Worm (Caenorhabditis elegans) whole organism, late embryonic: ENCODE results near the gene nhr-163.

Source experiments
- C08G9.2 ChIP-seq: sonication (generic microtip); optimal IDR thresholded peaks from 2 replicates; lab custom pipeline; 2016; ENCODE audit warnings: mild to moderate bottlenecking, missing genetic modification characterization, moderate library complexity, missing compliant biosample characterization
- K02D7.2 ChIP-seq: sonication (generic microtip); optimal IDR thresholded peaks from 2 replicates; lab custom pipeline; 2017; ENCODE audit warnings: mild to moderate bottlenecking, missing genetic modification characterization, missing compliant biosample characterization
- T23F11.4 ChIP-seq: fragments of 200-800 bp; sonication (Bioruptor generic); optimal IDR thresholded peaks from 2 replicates; lab custom pipeline; 2018; ENCODE audit warnings: mild to moderate bottlenecking, missing genetic modification characterization, missing compliant biosample characterization
- ceh-19 ChIP-seq: fragments of 200-800 bp; sonication (Bioruptor generic); optimal IDR thresholded peaks from 2 replicates; lab custom pipeline; 2018; ENCODE audit warnings: mild to moderate bottlenecking, missing genetic modification characterization, missing compliant biosample characterization
- ceh-2 ChIP-seq: sonication (generic microtip); optimal IDR thresholded peaks from 2 replicates; lab custom pipeline; 2016; ENCODE audit warnings: missing genotype, missing genetic modification characterization, missing compliant biosample characterization
- ceh-31 ChIP-seq: sonication (generic microtip); optimal IDR thresholded peaks from 2 replicates; lab custom pipeline; 2016; ENCODE audit warnings: missing genetic modification characterization, missing compliant biosample characterization
- ceh-34 ChIP-seq: sonication (generic microtip); optimal IDR thresholded peaks from 2 replicates; lab custom pipeline; 2016; ENCODE audit warnings: mild to moderate bottlenecking, missing genetic modification characterization, missing compliant biosample characterization
- ceh-45 ChIP-seq: fragments of 200-800 bp; sonication (Bioruptor generic); IDR thresholded peaks from 2 replicates; pipeline ENCODE4 v1.3.6; 2022; ENCODE audit warnings: missing genetic modification reagents, missing genetic modification characterization, missing compliant biosample characterization
- ceh-48 ChIP-seq: sonication (generic microtip); optimal IDR thresholded peaks from 2 replicates; lab custom pipeline; 2016; ENCODE audit warnings: missing genetic modification characterization, inconsistent platforms, missing compliant biosample characterization
- ceh-6 ChIP-seq: fragments of 200-800 bp; sonication (Bioruptor generic); optimal IDR thresholded peaks from 2 replicates; lab custom pipeline; 2018; ENCODE audit warnings: mild to moderate bottlenecking, missing genetic modification characterization, missing compliant biosample characterization
- che-1 ChIP-seq: sonication (generic microtip); optimal IDR thresholded peaks from 2 replicates; lab custom pipeline; 2016; ENCODE audit warnings: mild to moderate bottlenecking, missing genetic modification characterization, missing compliant biosample characterization
- dve-1 ChIP-seq: sonication (generic microtip); optimal IDR thresholded peaks from 2 replicates; lab custom pipeline; 2017; ENCODE audit warnings: antibody characterized with exemption, mild to moderate bottlenecking, missing genetic modification characterization, missing compliant biosample characterization
- elt-2 ChIP-seq: sonication (generic microtip); optimal IDR thresholded peaks from 2 replicates; lab custom pipeline; 2016; ENCODE audit warnings: missing genetic modification reagents, missing genetic modification characterization, missing compliant biosample characterization
- eyg-1 ChIP-seq: sonication (generic microtip); optimal IDR thresholded peaks from 2 replicates; lab custom pipeline; 2016; ENCODE audit warnings: missing genotype, missing genetic modification characterization, missing compliant biosample characterization
- fax-1 ChIP-seq: sonication (generic microtip); optimal IDR thresholded peaks from 2 replicates; lab custom pipeline; 2016; ENCODE audit warnings: missing genotype, missing genetic modification characterization, missing compliant biosample characterization
- fkh-10 ChIP-seq: fragments of 150-350 bp; optimal IDR thresholded peaks from 2 replicates; lab custom pipeline; 2014; ENCODE audit warnings: missing biosample characterization, missing genetic modification reagents, missing genetic modification characterization
- fkh-6 ChIP-seq: sonication (generic microtip); optimal IDR thresholded peaks from 2 replicates; lab custom pipeline; 2016; ENCODE audit warnings: missing genetic modification characterization, missing compliant biosample characterization
- hlh-30 ChIP-seq: sonication (generic microtip); optimal IDR thresholded peaks from 2 replicates; lab custom pipeline; 2017; ENCODE audit warnings: antibody characterized with exemption, missing genetic modification characterization, missing compliant biosample characterization; ENCODE audit not compliant: insufficient read depth
- hlh-8 ChIP-seq: sonication (generic microtip); optimal IDR thresholded peaks from 2 replicates; lab custom pipeline; 2016; ENCODE audit warnings: missing genotype, missing genetic modification characterization, missing compliant biosample characterization
- nfya-1 ChIP-seq: sonication (generic microtip); optimal IDR thresholded peaks from 2 replicates; lab custom pipeline; 2017; ENCODE audit warnings: missing genetic modification characterization, mild to moderate bottlenecking, missing compliant biosample characterization, antibody characterized with exemption, moderate library complexity
- nhr-232 ChIP-seq: sonication (generic microtip); optimal IDR thresholded peaks from 2 replicates; lab custom pipeline; 2016; ENCODE audit warnings: missing genetic modification characterization, missing compliant biosample characterization
- pag-3 ChIP-seq: sonication (generic microtip); optimal IDR thresholded peaks from 2 replicates; lab custom pipeline; 2016; ENCODE audit warnings: missing compliant biosample characterization, missing genetic modification characterization, borderline replicate concordance
- pat-9 ChIP-seq: fragments of 200-800 bp; sonication (Bioruptor generic); optimal IDR thresholded peaks from 2 replicates; lab custom pipeline; 2018; ENCODE audit warnings: mild to moderate bottlenecking, missing genetic modification characterization, moderate library complexity, missing compliant biosample characterization
- pqm-1 ChIP-seq: sonication (generic microtip); optimal IDR thresholded peaks from 2 replicates; lab custom pipeline; 2016; ENCODE audit warnings: missing genetic modification characterization, missing compliant biosample characterization
- pros-1 ChIP-seq: fragments of 150-350 bp; optimal IDR thresholded peaks from 2 replicates; lab custom pipeline; 2014; ENCODE audit warnings: missing biosample characterization, missing genetic modification reagents, missing genetic modification characterization
- ref-2 ChIP-seq: sonication (generic microtip); optimal IDR thresholded peaks from 2 replicates; lab custom pipeline; 2016; ENCODE audit warnings: missing genetic modification characterization, missing compliant biosample characterization
- rnt-1 ChIP-seq: sonication (generic microtip); optimal IDR thresholded peaks from 2 replicates; lab custom pipeline; 2016; ENCODE audit warnings: missing genetic modification characterization, missing compliant biosample characterization
- sox-4 ChIP-seq: sonication (generic microtip); optimal IDR thresholded peaks from 2 replicates; lab custom pipeline; 2017; ENCODE audit warnings: mild to moderate bottlenecking, missing genetic modification characterization, inconsistent platforms, missing compliant biosample characterization
- syd-9 ChIP-seq: sonication (generic microtip); optimal IDR thresholded peaks from 2 replicates; lab custom pipeline; 2016; ENCODE audit warnings: mild to moderate bottlenecking, missing genetic modification characterization, moderate library complexity, missing compliant biosample characterization
- ttx-3 ChIP-seq: sonication (generic microtip); optimal IDR thresholded peaks from 2 replicates; lab custom pipeline; 2016; ENCODE audit warnings: missing genetic modification reagents, missing genetic modification characterization, missing compliant biosample characterization
- unc-3 ChIP-seq, 2 experiments: fragments of 200-800 bp in 1 of 2; sonication (Bioruptor generic) in 1 of 2; sonication (generic microtip) in 1 of 2; conservative IDR thresholded peaks in 1 of 2; optimal IDR thresholded peaks in 1 of 2; 2 replicates each; pipeline versions ENCODE4 v1.3.6 to Lab custom; 2016 to 2022; ENCODE audit warnings: missing compliant biosample characterization in 2 of 2, missing genetic modification characterization in 2 of 2, missing genetic modification reagents in 1 of 2
- ztf-16 ChIP-seq: sonication (generic microtip); optimal IDR thresholded peaks from 2 replicates; lab custom pipeline; 2017; ENCODE audit warnings: missing genetic modification characterization, missing compliant biosample characterization

Gene nhr-163

DNA sequence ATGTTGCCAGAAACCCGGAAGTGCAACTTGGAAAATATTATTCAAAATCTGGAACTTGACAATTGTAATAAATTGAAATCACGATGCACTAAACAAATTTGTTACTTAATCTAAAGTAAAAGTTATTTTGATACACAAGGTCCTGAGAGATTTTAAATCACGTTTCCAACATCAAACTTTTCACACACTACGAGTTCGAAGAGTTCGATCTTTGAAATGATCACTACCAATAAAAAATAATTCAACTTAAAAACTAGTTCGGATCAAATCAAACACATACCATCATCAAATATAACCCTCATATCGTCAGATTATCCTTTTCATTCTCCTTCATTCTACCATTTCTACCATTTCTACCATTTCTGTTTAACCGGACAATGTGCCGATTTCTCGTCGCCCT, 20.1 kb upstream of the nhr-163 start, which contains the start of gene spig-10:
Gene spig-10 (plus strand): TSS at position 301 of the 400 bp plus-strand sequence.
- TF ChIP-seq nfya-1 (no peak), T23F11.4 (no peak), ceh-19 (GFP tag; lab: Kevin White, UChicago) (no peak)

DNA sequence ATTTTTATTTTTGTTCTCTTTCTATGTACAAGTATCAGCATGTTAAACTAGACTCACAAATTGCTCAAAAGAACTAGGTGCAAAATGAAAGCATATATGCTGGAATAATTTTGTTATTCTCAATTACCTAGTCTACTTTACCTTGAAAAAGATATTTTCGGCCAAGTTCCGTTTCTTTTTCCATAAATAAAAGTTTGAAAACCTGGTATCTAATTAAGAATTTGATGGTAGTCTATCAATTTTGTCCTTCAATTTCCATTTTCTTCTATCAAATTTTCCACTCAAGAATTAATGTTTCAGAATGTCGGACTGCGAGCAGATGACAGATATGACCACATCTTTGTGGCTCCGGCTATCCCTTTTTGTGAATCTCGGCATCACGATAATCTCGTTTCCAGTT, 18.0 kb upstream of the nhr-163 start, which contains the start of gene srab-4:
Gene srab-4 (plus strand): TSS at position 301 of the 400 bp plus-strand sequence.
- TF ChIP-seq ceh-34 (no peak), dve-1 (no peak), nfya-1 (no peak), fax-1 (tag; lab: Kevin White, UChicago) (no peak), pag-3 (no peak), che-1 (tag; lab: Kevin White, UChicago) (no peak), hlh-8 (tag; lab: Kevin White, UChicago) (no peak), nhr-232 (tag; lab: Kevin White, UChicago) (no peak), pqm-1 (tag; lab: Kevin White, UChicago) (no peak), ceh-31 (no peak)

ce11 chrV:7000734-7001133, 14.9 kb upstream of the nhr-163 start:
- TF ChIP-seq elt-2 (tag; lab: Kevin White, UChicago): no peak
- no peak for TF ChIP-seq nfya-1
- TF ChIP-seq pat-9 (tag; lab: Kevin White, UChicago): no peak
- TF ChIP-seq hlh-30: no peak
- no peak for TF ChIP-seq ceh-2 (tag; lab: Kevin White, UChicago)
- no peak for TF ChIP-seq ztf-16 (tag; lab: Kevin White, UChicago)
- no peak for TF ChIP-seq sox-4 (tag; lab: Kevin White, UChicago)
- no peak for TF ChIP-seq ref-2 (tag; lab: Kevin White, UChicago)
- TF ChIP-seq hlh-8 (tag; lab: Kevin White, UChicago): no peak
- no peak for TF ChIP-seq pag-3

DNA sequence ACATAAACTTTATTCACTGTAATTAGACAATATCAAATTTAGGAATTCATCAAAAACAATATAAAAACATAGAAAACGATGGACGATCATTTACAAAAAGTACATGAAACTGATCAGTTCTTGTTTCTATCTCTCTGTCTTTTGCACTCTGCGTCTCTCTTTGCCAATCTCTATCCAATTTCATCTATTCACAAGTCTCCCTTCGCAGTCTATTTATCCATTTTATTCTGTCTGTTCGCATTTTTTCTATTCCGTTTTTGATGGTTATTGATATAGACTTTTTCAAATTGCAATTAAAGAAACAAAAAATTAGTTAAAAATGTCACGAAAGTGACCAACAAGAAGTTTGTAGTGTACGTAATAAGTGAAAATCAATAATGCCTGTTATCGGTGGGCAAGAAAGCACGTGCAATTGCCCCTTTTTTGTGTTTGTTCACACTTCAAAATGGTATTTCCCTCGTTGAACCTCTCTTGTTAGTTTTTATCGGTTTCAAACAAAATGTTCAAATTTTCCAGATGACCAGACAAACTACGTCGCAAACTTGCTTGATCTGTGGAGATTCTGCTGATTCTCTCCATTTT, 12.6 kb upstream of the nhr-163 start, which contains the start of gene nhr-42:
Gene nhr-42 (plus strand): TSS at position 517 of the 582 bp plus-strand sequence.
- TF ChIP-seq pros-1 (tag; lab: Kevin White, UChicago): no peak
- TF ChIP-seq ceh-6 (GFP tag; lab: Kevin White, UChicago): no peak
- no peak for TF ChIP-seq ztf-16 (tag; lab: Kevin White, UChicago)
- no peak for TF ChIP-seq fkh-10 (GFP tag; lab: Kevin White, UChicago)
- TF ChIP-seq fkh-6: no peak

- TF ChIP-seq eyg-1 (tag; lab: Kevin White, UChicago) (no peak), pat-9 (tag; lab: Kevin White, UChicago) (no peak), che-1 (tag; lab: Kevin White, UChicago) (no peak), ceh-6 (GFP tag; lab: Kevin White, UChicago) (no peak), ceh-34 (no peak), syd-9 (tag; lab: Kevin White, UChicago) (no peak), C08G9.2 (tag; lab: Kevin White, UChicago) (no peak), ceh-2 (tag; lab: Kevin White, UChicago) (no peak), ceh-45 (GFP tag; lab: Robert Waterston, UW) (no peak), ttx-3 (no peak), pag-3 (no peak), K02D7.2 (tag; lab: Kevin White, UChicago) (no peak), unc-3 (GFP tag; conservative IDR thresholded peaks at IDR 0.05; lab: Robert Waterston, UW) (no peak), unc-3 (tag; optimal IDR thresholded peaks at IDR 0.05; lab: Kevin White, UChicago) (no peak), sox-4 (tag; lab: Kevin White, UChicago) (no peak), fkh-10 (GFP tag; lab: Kevin White, UChicago) (no peak), rnt-1 (no peak), ceh-48 (tag; lab: Kevin White, UChicago) (no peak)
Measured at ce11 chrV:6997041-6997552, 11.3 kb upstream of the nhr-163 start, which contains the start of gene nhr-107. Gene nhr-107 (minus strand): TSS chrV:6997091.
